Worm (Caenorhabditis elegans) whole organism, L4 larva: ENCODE data around the gene pix-1.
A peak's percentile ranks its signal among the peaks of the same experiment; 100 is the strongest.

Source experiments
- D1046.2 ChIP-seq: fragments of 200-800 bp; sonication (Bioruptor generic); IDR thresholded peaks from 2 replicates; pipeline ENCODE4 v1.3.6; 2022; ENCODE audit warnings: missing genetic modification characterization, missing compliant biosample characterization
- F10B5.3 ChIP-seq: sonication (generic microtip); optimal IDR thresholded peaks from 2 replicates; lab custom pipeline; 2016; ENCODE audit warnings: mild to moderate bottlenecking, missing genetic modification characterization, missing compliant biosample characterization
- F37D6.2 ChIP-seq: sonication (generic microtip); optimal IDR thresholded peaks from 2 replicates; lab custom pipeline; 2016; ENCODE audit warnings: mild to moderate bottlenecking, missing genetic modification characterization, missing compliant biosample characterization
- F49E8.2 ChIP-seq: sonication (generic microtip); optimal IDR thresholded peaks from 2 replicates; lab custom pipeline; 2016; ENCODE audit warnings: missing compliant biosample characterization, mild to moderate bottlenecking, missing genetic modification characterization, borderline replicate concordance
- T20F7.1 ChIP-seq: fragments of 200-800 bp; sonication (Bioruptor generic); optimal IDR thresholded peaks from 2 replicates; lab custom pipeline; 2018; ENCODE audit warnings: mild to moderate bottlenecking, missing genetic modification characterization, missing compliant biosample characterization
- T26A8.4 ChIP-seq: fragments of 200-800 bp; sonication (Bioruptor generic); IDR thresholded peaks from 2 replicates; pipeline ENCODE4 v1.3.6; 2022; ENCODE audit warnings: missing genetic modification characterization, missing compliant biosample characterization
- Y105C5A.15 ChIP-seq: fragments of 200-800 bp; sonication (Bioruptor generic); IDR thresholded peaks from 2 replicates; pipeline ENCODE4 v1.3.6; 2022; ENCODE audit warnings: missing genetic modification characterization, missing compliant biosample characterization
- Y48G9A.11 ChIP-seq: fragments of 200-800 bp; sonication (Bioruptor generic); IDR thresholded peaks from 2 replicates; pipeline ENCODE4 v1.3.6; 2022; ENCODE audit warnings: missing genetic modification reagents, missing genetic modification characterization, missing compliant biosample characterization
- Y75B8A.6 ChIP-seq: fragments of 200-800 bp; sonication (Bioruptor generic); IDR thresholded peaks from 2 replicates; pipeline ENCODE4 v1.3.6; 2022; ENCODE audit warnings: missing genetic modification reagents, missing genetic modification characterization, missing compliant biosample characterization
- ceh-44 ChIP-seq: fragments of 200-800 bp; sonication (Bioruptor generic); IDR thresholded peaks from 2 replicates; pipeline ENCODE4 v1.3.6; 2022; ENCODE audit warnings: missing genetic modification reagents, missing genetic modification characterization, missing compliant biosample characterization
- ces-1 ChIP-seq: fragments of 150-350 bp; sonication (generic microtip); optimal IDR thresholded peaks from 4 replicates; lab custom pipeline; 2014; ENCODE audit warnings: missing biosample characterization, missing genetic modification reagents, missing genetic modification characterization
- ctbp-1 ChIP-seq: fragments of 200-800 bp; sonication (Bioruptor generic); IDR thresholded peaks from 2 replicates; pipeline ENCODE4 v1.3.6; 2022; ENCODE audit warnings: missing genetic modification reagents, missing genetic modification characterization, missing compliant biosample characterization
- daf-16 ChIP-seq, 3 experiments: sonication (generic microtip); optimal IDR thresholded peaks; 2 replicates each; lab custom pipeline; 2016 to 2017; ENCODE audit warnings: missing genetic modification characterization in 3 of 3, missing genetic modification reagents in 3 of 3, mild to moderate bottlenecking in 2 of 3, missing compliant biosample characterization in 2 of 3, missing biosample characterization in 1 of 3, moderate library complexity in 1 of 3
- daf-19 ChIP-seq: fragments of 200-800 bp; sonication (Bioruptor generic); conservative IDR thresholded peaks from 2 replicates; pipeline ENCODE4 v1.3.6; 2022; ENCODE audit warnings: missing genetic modification characterization, missing compliant biosample characterization
- dmd-6 ChIP-seq: fragments of 200-800 bp; sonication (Bioruptor generic); IDR thresholded peaks from 2 replicates; pipeline ENCODE4 v1.3.6; 2022; ENCODE audit warnings: missing genetic modification reagents, missing genetic modification characterization, missing compliant biosample characterization
- dmd-9 ChIP-seq: fragments of 200-800 bp; sonication (Bioruptor generic); IDR thresholded peaks from 2 replicates; pipeline ENCODE4 v1.3.6; 2022; ENCODE audit warnings: missing genetic modification reagents, missing genetic modification characterization, missing compliant biosample characterization
- duxl-1 ChIP-seq: sonication (generic microtip); optimal IDR thresholded peaks from 2 replicates; lab custom pipeline; 2016; ENCODE audit warnings: mild to moderate bottlenecking, missing genetic modification characterization, moderate library complexity, missing compliant biosample characterization; ENCODE audit not compliant: poor library complexity
- dve-1 ChIP-seq: sonication (generic microtip); optimal IDR thresholded peaks from 2 replicates; lab custom pipeline; 2017; ENCODE audit warnings: antibody characterized with exemption, mild to moderate bottlenecking, missing genetic modification characterization, missing compliant biosample characterization; ENCODE audit not compliant: insufficient read depth
- gei-8 ChIP-seq: fragments of 200-800 bp; sonication (Bioruptor generic); optimal IDR thresholded peaks from 2 replicates; lab custom pipeline; 2018; ENCODE audit warnings: mild to moderate bottlenecking, missing genetic modification characterization, missing compliant biosample characterization
- hlh-11 ChIP-seq: fragments of 200-800 bp; sonication (Bioruptor generic); optimal IDR thresholded peaks from 2 replicates; lab custom pipeline; 2018; ENCODE audit warnings: mild to moderate bottlenecking, missing genetic modification characterization, missing compliant biosample characterization
- hlh-30 ChIP-seq: sonication (generic microtip); optimal IDR thresholded peaks from 2 replicates; lab custom pipeline; 2017; ENCODE audit warnings: antibody characterized with exemption, mild to moderate bottlenecking, missing genetic modification characterization, missing compliant biosample characterization; ENCODE audit not compliant: insufficient read depth
- hmg-1.1 ChIP-seq: fragments of 200-800 bp; sonication (Bioruptor generic); IDR thresholded peaks from 2 replicates; pipeline ENCODE4 v1.3.6; 2022; ENCODE audit warnings: missing genetic modification reagents, missing genetic modification characterization, missing compliant biosample characterization
- lim-7 ChIP-seq: fragments of 200-800 bp; sonication (Bioruptor generic); IDR thresholded peaks from 2 replicates; pipeline ENCODE4 v1.3.6; 2022; ENCODE audit warnings: missing genetic modification characterization, missing compliant biosample characterization
- lin-1 ChIP-seq: fragments of 200-800 bp; sonication (Bioruptor generic); IDR thresholded peaks from 2 replicates; pipeline ENCODE4 v1.3.6; 2022; ENCODE audit warnings: missing genetic modification reagents, missing genetic modification characterization, missing compliant biosample characterization
- lin-29 ChIP-seq: fragments of 200-800 bp; sonication (Bioruptor generic); IDR thresholded peaks from 2 replicates; pipeline ENCODE4 v1.3.6; 2022; ENCODE audit warnings: missing genetic modification reagents, missing genetic modification characterization, missing compliant biosample characterization
- lin-38 ChIP-seq: fragments of 200-800 bp; sonication (Bioruptor generic); IDR thresholded peaks from 2 replicates; pipeline ENCODE4 v1.3.6; 2022; ENCODE audit warnings: missing genetic modification reagents, missing genetic modification characterization, missing compliant biosample characterization
- lir-3 ChIP-seq: sonication (generic microtip); optimal IDR thresholded peaks from 2 replicates; lab custom pipeline; 2016; ENCODE audit warnings: mild to moderate bottlenecking, missing genetic modification characterization, missing compliant biosample characterization
- madf-5 ChIP-seq, 2 experiments: fragments of 200-800 bp; sonication (Bioruptor generic); IDR thresholded peaks; 2 replicates each; pipeline ENCODE4 v1.3.6; 2022; ENCODE audit warnings: missing compliant biosample characterization in 2 of 2, missing genetic modification characterization in 2 of 2
- madf-9 ChIP-seq: fragments of 200-800 bp; sonication (Bioruptor generic); conservative IDR thresholded peaks from 2 replicates; pipeline ENCODE4 v1.3.6; 2022; ENCODE audit warnings: missing genetic modification reagents, missing genetic modification characterization, missing compliant biosample characterization
- mdl-1 ChIP-seq, 2 experiments: fragments of 150-350 bp in 1 of 2; sonication (generic microtip) in 1 of 2; optimal IDR thresholded peaks; 2 replicates each; lab custom pipeline; 2014 to 2017; ENCODE audit warnings: missing biosample characterization in 2 of 2, missing genetic modification characterization in 2 of 2
- mes-2 ChIP-seq: sonication (generic microtip); optimal IDR thresholded peaks from 2 replicates; lab custom pipeline; 2016; ENCODE audit warnings: missing genotype, mild to moderate bottlenecking, missing genetic modification characterization, missing compliant biosample characterization; ENCODE audit not compliant: poor library complexity, severe bottlenecking
- nhr-10 ChIP-seq: fragments of 150-350 bp; optimal IDR thresholded peaks from 2 replicates; lab custom pipeline; 2014; ENCODE audit warnings: missing biosample characterization, missing genetic modification characterization
- nhr-28 ChIP-seq: fragments of 150-350 bp; optimal IDR thresholded peaks from 2 replicates; lab custom pipeline; 2014; ENCODE audit warnings: missing biosample characterization, missing genetic modification characterization
- nhr-41 ChIP-seq: fragments of 200-800 bp; sonication (Bioruptor generic); IDR thresholded peaks from 2 replicates; pipeline ENCODE4 v1.3.6; 2022; ENCODE audit warnings: missing genetic modification reagents, missing genetic modification characterization, missing compliant biosample characterization
- nhr-42 ChIP-seq: fragments of 200-800 bp; sonication (Bioruptor generic); IDR thresholded peaks from 2 replicates; pipeline ENCODE4 v1.3.6; 2022; ENCODE audit warnings: missing genetic modification characterization, missing compliant biosample characterization
- nhr-6 ChIP-seq: fragments of 150-350 bp; optimal IDR thresholded peaks from 2 replicates; lab custom pipeline; 2014; ENCODE audit warnings: missing biosample characterization, missing genetic modification characterization
- pha-4 ChIP-seq, 2 experiments: fragments of 150-350 bp in 1 of 2; fragments of 200-800 bp in 1 of 2; sonication (Bioruptor generic) in 1 of 2; IDR thresholded peaks in 1 of 2; optimal IDR thresholded peaks in 1 of 2; 2 replicates each; pipeline versions ENCODE4 v1.3.6 to Lab custom; 2014 to 2022; ENCODE audit warnings: missing genetic modification characterization in 2 of 2, missing genetic modification reagents in 2 of 2, missing biosample characterization in 1 of 2, missing compliant biosample characterization in 1 of 2
- saeg-2 ChIP-seq: fragments of 200-800 bp; sonication (Bioruptor generic); IDR thresholded peaks from 2 replicates; pipeline ENCODE4 v1.3.6; 2022; ENCODE audit warnings: missing genetic modification reagents, missing genetic modification characterization, missing compliant biosample characterization
- set-16 ChIP-seq: fragments of 200-800 bp; sonication (Bioruptor generic); IDR thresholded peaks from 2 replicates; pipeline ENCODE4 v1.3.6; 2022; ENCODE audit warnings: missing genetic modification reagents, missing genetic modification characterization, missing compliant biosample characterization
- skn-1 ChIP-seq: fragments of 150-350 bp; optimal IDR thresholded peaks from 2 replicates; lab custom pipeline; 2014; ENCODE audit warnings: missing biosample characterization, missing genetic modification characterization
- snpc-1.2 ChIP-seq: fragments of 200-800 bp; sonication (Bioruptor generic); IDR thresholded peaks from 2 replicates; pipeline ENCODE4 v1.3.6; 2022; ENCODE audit warnings: missing genetic modification reagents, missing genetic modification characterization, missing compliant biosample characterization
- spr-3 ChIP-seq: fragments of 200-800 bp; sonication (Bioruptor generic); optimal IDR thresholded peaks from 2 replicates; lab custom pipeline; 2018; ENCODE audit warnings: mild to moderate bottlenecking, missing genetic modification characterization, missing compliant biosample characterization
- vab-7 ChIP-seq: fragments of 200-800 bp; sonication (Bioruptor generic); IDR thresholded peaks from 2 replicates; pipeline ENCODE4 v1.3.6; 2022; ENCODE audit warnings: missing genetic modification reagents, missing genetic modification characterization, missing compliant biosample characterization
- zfp-3 ChIP-seq: fragments of 200-800 bp; sonication (Bioruptor generic); conservative IDR thresholded peaks from 2 replicates; pipeline ENCODE4 v1.3.6; 2022; ENCODE audit warnings: missing genetic modification reagents, missing genetic modification characterization, missing compliant biosample characterization

Gene pix-1

ce11 chrX:13714710-13715109, 12.4 kb upstream of the pix-1 start (continued):
- TF ChIP-seq F37D6.2 (no peak), nhr-10 (tag; lab: Kevin White, UChicago) (no peak), lir-3 (tag; lab: Kevin White, UChicago) (peak; percentile 20), daf-16 (GFP tag; optimal IDR thresholded peaks at IDR 0.05; lab: Kevin White, UChicago) (peak in 1 of 2 experiments; percentile 72), daf-16 (tag; optimal IDR thresholded peaks at IDR 0.05; lab: Kevin White, UChicago) (peak; percentile 33), lin-1 (peak; percentile 44; the same call in 1 of the 2 replicates), gei-8 (GFP tag; lab: Kevin White, UChicago) (peak; percentile 42)

DNA sequence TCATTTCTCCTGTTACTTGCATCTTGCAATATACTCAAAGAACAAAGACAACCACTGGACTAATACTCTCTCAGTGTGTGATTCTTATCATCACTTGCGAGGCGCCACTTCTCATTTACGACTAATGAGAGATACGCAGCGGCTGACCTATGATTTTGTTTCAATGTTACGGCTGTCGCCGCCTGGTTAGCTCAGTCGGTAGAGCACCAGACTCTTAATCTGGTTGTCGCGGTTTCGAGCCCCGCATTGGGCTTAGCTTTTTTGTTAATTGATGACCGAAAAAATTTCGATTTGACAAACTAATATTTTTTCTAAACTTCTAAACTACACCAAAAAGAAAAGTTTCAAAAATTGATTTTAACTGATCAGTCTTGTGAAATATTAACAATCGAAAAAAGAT, 10.8 kb upstream of the pix-1 start:
- TF ChIP-seq nhr-41 (GFP tag; lab: Robert Waterston, UW) (0 out of 2 replicates have a peak, but pooled peaks have one; percentile 65), snpc-1.2 (GFP tag; lab: Robert Waterston, UW) (peak; percentile 58), daf-19 (GFP tag; lab: Robert Waterston, UW) (0 out of 2 replicates have a peak, but pooled peaks have one; percentile 47), Y75B8A.6 (0 out of 2 replicates have a peak, but pooled peaks have one; percentile 23), pha-4 (GFP tag; IDR thresholded peaks at IDR 0.05; lab: Robert Waterston, UW) (peak; percentile 73; the same call in 1 of the 2 replicates), pha-4 (tag; optimal IDR thresholded peaks at IDR 0.05; lab: Kevin White, UChicago) (no peak), lin-38 (GFP tag; lab: Robert Waterston, UW) (peak; percentile 53), lim-7 (GFP tag; lab: Robert Waterston, UW) (0 out of 2 replicates have a peak, but pooled peaks have one; percentile 40), mes-2 (tag; lab: Kevin White, UChicago) (no peak), dve-1 (peak; percentile 31), Y105C5A.15 (GFP tag; lab: Robert Waterston, UW) (0 out of 2 replicates have a peak, but pooled peaks have one; percentile 15), T20F7.1 (GFP tag; lab: Kevin White, UChicago) (no peak), madf-5 (GFP tag; IDR thresholded peaks at IDR 0.05; lab: Robert Waterston, UW) (0 out of 4 replicates have a peak, but pooled peaks of 1 of the 2 experiments have one; percentile 47), lin-29 (GFP tag; lab: Robert Waterston, UW) (no peak), ctbp-1 (GFP tag; lab: Robert Waterston, UW) (0 out of 2 replicates have a peak, but pooled peaks have one; percentile 10), F49E8.2 (tag; lab: Kevin White, UChicago) (no peak), T26A8.4 (GFP tag; lab: Robert Waterston, UW) (no peak), lin-1 (0 out of 2 replicates have a peak, but pooled peaks have one; percentile 19), hmg-1.1 (GFP tag; lab: Robert Waterston, UW) (peak; percentile 50; the same call in 1 of the 2 replicates), skn-1 (tag; lab: Kevin White, UChicago) (no peak), dmd-9 (GFP tag; lab: Robert Waterston, UW) (0 out of 2 replicates have a peak, but pooled peaks have one; percentile 15), saeg-2 (GFP tag; lab: Robert Waterston, UW) (0 out of 2 replicates have a peak, but pooled peaks have one; percentile 48), Y48G9A.11 (GFP tag; lab: Robert Waterston, UW) (no peak), F10B5.3 (tag; lab: Kevin White, UChicago) (no peak), daf-16 (GFP tag; optimal IDR thresholded peaks at IDR 0.05; lab: Kevin White, UChicago) (peak; percentile 11 to 58), daf-16 (tag; optimal IDR thresholded peaks at IDR 0.05; lab: Kevin White, UChicago) (peak; percentile 73), nhr-6 (tag; lab: Kevin White, UChicago) (no peak), hlh-30 (peak; percentile 36), ces-1 (GFP tag; lab: Kevin White, UChicago) (no peak), dmd-6 (GFP tag; lab: Robert Waterston, UW) (peak; percentile 44; the same call in 1 of the 2 replicates), set-16 (no peak), spr-3 (GFP tag; lab: Kevin White, UChicago) (no peak), zfp-3 (GFP tag; lab: Robert Waterston, UW) (0 out of 2 replicates have a peak, but pooled peaks have one; percentile 70), mdl-1 (tag; optimal IDR thresholded peaks at IDR 0.05; lab: Kevin White, UChicago) (no peak), nhr-28 (tag; lab: Kevin White, UChicago) (peak; percentile 7), duxl-1 (peak; percentile 3), vab-7 (GFP tag; lab: Robert Waterston, UW) (peak; percentile 57; the same call in 1 of the 2 replicates), hlh-11 (tag; lab: Kevin White, UChicago) (peak; percentile 46), madf-9 (GFP tag; lab: Robert Waterston, UW) (peak; percentile 46; the same call in 1 of the 2 replicates), ceh-44 (0 out of 2 replicates have a peak, but pooled peaks have one; percentile 14), nhr-42 (GFP tag; lab: Robert Waterston, UW) (0 out of 2 replicates have a peak, but pooled peaks have one; percentile 40), D1046.2 (0 out of 2 replicates have a peak, but pooled peaks have one; percentile 29)
